Fruit fly (Drosophila melanogaster): Measurements from ENCODE around the gene CG17896.

The CG17896 gene

dm6 chrX:452716-453115, 40.6 kb downstream of the CG17896 start (continued):
- TF ChIP-seq esn (GFP tag; optimal IDR thresholded peaks at IDR 0.05) = no peak
- peak; percentile 42 to 47 for TF ChIP-seq ss (GFP tag; optimal IDR thresholded peaks at IDR 0.05)
- no peak for TF ChIP-seq CG6276 (GFP tag; optimal IDR thresholded peaks at IDR 0.05)
- TF ChIP-seq fkh (GFP tag; optimal IDR thresholded peaks at IDR 0.05) = no peak
- TF ChIP-seq Met (GFP tag; optimal IDR thresholded peaks at IDR 0.05) = no peak
- TF ChIP-seq CG3032 (tag; optimal IDR thresholded peaks at IDR 0.05) = peak; percentile 60
- no peak for TF ChIP-seq CG16779 (tag; optimal IDR thresholded peaks at IDR 0.05)
- no peak for TF ChIP-seq Gug (GFP tag; IDR thresholded peaks at IDR 0.05)
- TF ChIP-seq fd59A (GFP tag; optimal IDR thresholded peaks at IDR 0.05) = peak; percentile 41
- TF ChIP-seq Ets96B (tag; optimal IDR thresholded peaks at IDR 0.05) = peak; percentile 54
- no peak for TF ChIP-seq lz (GFP tag; optimal IDR thresholded peaks at IDR 0.05)
- no peak for TF ChIP-seq fd85E (GFP tag; optimal IDR thresholded peaks at IDR 0.05)
- TF ChIP-seq CG11762 (GFP tag; optimal IDR thresholded peaks at IDR 0.05; ENCODE audit: insufficient read depth) = no peak
- TF ChIP-seq CG34406 (GFP tag; optimal IDR thresholded peaks at IDR 0.05) = no peak

dm6 chrX:448978-449377, 44.3 kb downstream of the CG17896 start:
- peak; percentile 69 for TF ChIP-seq svp (GFP tag)
- peak; percentile 51 for TF ChIP-seq Eip78C (GFP tag)
- no peak for TF ChIP-seq CG15336 (GFP tag; IDR thresholded peaks at IDR 0.05)

- TF ChIP-seq Sox102F (GFP tag; optimal IDR thresholded peaks at IDR 0.05) = peak; percentile 82
- TF ChIP-seq CG16779 (tag; optimal IDR thresholded peaks at IDR 0.05) = no peak
- no peak for TF ChIP-seq dac (GFP tag; optimal IDR thresholded peaks at IDR 0.05)
- no peak for TF ChIP-seq fd85E (GFP tag; optimal IDR thresholded peaks at IDR 0.05)
- peak; percentile 24 for TF ChIP-seq Sox15 (GFP tag; optimal IDR thresholded peaks at IDR 0.05)
- no peak for TF ChIP-seq fkh (GFP tag; optimal IDR thresholded peaks at IDR 0.05)
- peak; percentile 86 for TF ChIP-seq Met (GFP tag; optimal IDR thresholded peaks at IDR 0.05)
- TF ChIP-seq CG34406 (GFP tag; optimal IDR thresholded peaks at IDR 0.05) = peak; percentile 67
- TF ChIP-seq acj6 (GFP tag; optimal IDR thresholded peaks at IDR 0.05) = peak; percentile 74
- TF ChIP-seq salr (GFP tag; optimal IDR thresholded peaks at IDR 0.05) = peak; percentile 39 to 40
- peak; percentile 70 for TF ChIP-seq Eip75B (GFP tag; optimal IDR thresholded peaks at IDR 0.05)
- TF ChIP-seq ss (GFP tag; optimal IDR thresholded peaks at IDR 0.05) = peak; percentile 37 to 49
- peak; percentile 65 for TF ChIP-seq OdsH (GFP tag; optimal IDR thresholded peaks at IDR 0.05)
- peak; percentile 61 for TF ChIP-seq Ets21C (GFP tag; optimal IDR thresholded peaks at IDR 0.05)
- peak; percentile 70 for TF ChIP-seq Ets96B (tag; optimal IDR thresholded peaks at IDR 0.05)
- peak; percentile 53 for TF ChIP-seq CG8319 (GFP tag; optimal IDR thresholded peaks at IDR 0.05)
- peak; percentile 23 for TF ChIP-seq net (GFP tag; optimal IDR thresholded peaks at IDR 0.05)
- peak; percentile 65 for TF ChIP-seq CG11762 (GFP tag; optimal IDR thresholded peaks at IDR 0.05; ENCODE audit: insufficient read depth)
- TF ChIP-seq CG11902 (GFP tag; optimal IDR thresholded peaks at IDR 0.05) = peak; percentile 34
- TF ChIP-seq lz (GFP tag; optimal IDR thresholded peaks at IDR 0.05) = peak; percentile 78
- peak; percentile 83 for TF ChIP-seq esn (GFP tag; optimal IDR thresholded peaks at IDR 0.05)
- TF ChIP-seq CG32006 (GFP tag; optimal IDR thresholded peaks at IDR 0.05) = peak; percentile 48
- TF ChIP-seq CG3032 (tag; optimal IDR thresholded peaks at IDR 0.05) = peak; percentile 63
- TF ChIP-seq CG6276 (GFP tag; optimal IDR thresholded peaks at IDR 0.05) = peak; percentile 9
- peak; percentile 81 for TF ChIP-seq topi (GFP tag; optimal IDR thresholded peaks at IDR 0.05)
- TF ChIP-seq CG15336 (GFP tag; IDR thresholded peaks at IDR 0.05) = peak; percentile 33; the same call in 1 of the 2 replicates
- no peak for TF ChIP-seq Hr38 (GFP tag; optimal IDR thresholded peaks at IDR 0.05)
- peak; percentile 65 for TF ChIP-seq CG8632 (GFP tag; optimal IDR thresholded peaks at IDR 0.05)
- no peak for TF ChIP-seq CG6854 (GFP tag; optimal IDR thresholded peaks at IDR 0.05)
- peak; percentile 70 for TF ChIP-seq Hr39 (GFP tag; optimal IDR thresholded peaks at IDR 0.05)
- 0 out of 3 replicates have a peak, but pooled peaks have one; percentile 40 for TF ChIP-seq eg (GFP tag; IDR thresholded peaks at IDR 0.05)
- peak; percentile 9 for TF ChIP-seq CG9139 (GFP tag; optimal IDR thresholded peaks at IDR 0.05)
- TF ChIP-seq CG11294 (GFP tag; IDR thresholded peaks at IDR 0.05) = no peak
- peak; percentile 94 for TF ChIP-seq Eip78C (GFP tag)
- peak; percentile 33 for TF ChIP-seq Blimp-1 (GFP tag; optimal IDR thresholded peaks at IDR 0.05)
- no peak for TF ChIP-seq Lpt (GFP tag; optimal IDR thresholded peaks at IDR 0.05)
- TF ChIP-seq CG1621 (tag; optimal IDR thresholded peaks at IDR 0.05) = peak; percentile 44
- TF ChIP-seq CG10631 (GFP tag; optimal IDR thresholded peaks at IDR 0.05) = peak; percentile 71
- TF ChIP-seq CG31627 (GFP tag; optimal IDR thresholded peaks at IDR 0.05) = peak; percentile 77
- peak; percentile 73 for TF ChIP-seq Sox14 (GFP tag; optimal IDR thresholded peaks at IDR 0.05)
- peak; percentile 63 for TF ChIP-seq CG8119 (GFP tag; IDR thresholded peaks at IDR 0.05)
- TF ChIP-seq Hr4 (GFP tag; optimal IDR thresholded peaks at IDR 0.05) = peak; percentile 36
- TF ChIP-seq spab (GFP tag; optimal IDR thresholded peaks at IDR 0.05) = peak; percentile 60
These were observed 45.0 kb downstream of the CG17896 start for dm6 chrX:448270-448669.
